Fruit fly (Drosophila melanogaster) whole organism, embryonic: ENCODE measurements around the gene EloB.

ENCODE experiments used
- CG10209 ChIP-seq: fragments of 200-800 bp; sonication (Bioruptor generic); optimal IDR thresholded peaks from 3 replicates; lab custom pipeline; 2017; ENCODE audit warnings: missing biosample characterization, mild to moderate bottlenecking, missing genetic modification characterization, missing genetic modification reagents
- CG10959 ChIP-seq: fragments of 200-800 bp; sonication (Bioruptor generic); IDR thresholded peaks from 2 replicates; pipeline ENCODE4 v1.3.6; 2022; ENCODE audit warnings: missing biosample characterization, missing genetic modification characterization
- CG11093 ChIP-seq: fragments of 200-800 bp; sonication (Bioruptor generic); IDR thresholded peaks from 3 replicates; pipeline ENCODE4 v1.3.6; 2022; ENCODE audit warnings: missing biosample characterization, missing genetic modification characterization
- CG11456 ChIP-seq: fragments of 200-800 bp; sonication (Bioruptor generic); IDR thresholded peaks from 3 replicates; pipeline ENCODE4 v1.3.6; 2022; ENCODE audit warnings: missing biosample characterization, missing genetic modification characterization
- CG12155 ChIP-seq: fragments of 200-800 bp; sonication (Bioruptor generic); optimal IDR thresholded peaks from 3 replicates; lab custom pipeline; 2016; ENCODE audit warnings: missing biosample characterization, missing genetic modification characterization
- CG12659 ChIP-seq: fragments of 200-800 bp; sonication (Bioruptor generic); optimal IDR thresholded peaks from 3 replicates; lab custom pipeline; 2017; ENCODE audit warnings: mild to moderate bottlenecking, missing biosample characterization, missing genetic modification reagents, missing genetic modification characterization
- CG13424 ChIP-seq: fragments of 200-800 bp; sonication (Bioruptor generic); optimal IDR thresholded peaks from 2 replicates; lab custom pipeline; 2019; ENCODE audit warnings: missing biosample characterization, mild to moderate bottlenecking, missing genetic modification characterization, moderate library complexity
- CG13624 ChIP-seq: fragments of 200-800 bp; sonication (Bioruptor generic); optimal IDR thresholded peaks from 2 replicates; lab custom pipeline; 2016; ENCODE audit warnings: missing biosample characterization, missing genetic modification characterization
- CG13775 ChIP-seq: fragments of 200-800 bp; sonication (Bioruptor generic); optimal IDR thresholded peaks from 3 replicates; lab custom pipeline; 2017; ENCODE audit warnings: missing biosample characterization, mild to moderate bottlenecking, missing genetic modification characterization
- CG15011 ChIP-seq: fragments of 200-800 bp; sonication (Bioruptor generic); optimal IDR thresholded peaks from 3 replicates; lab custom pipeline; 2018; ENCODE audit warnings: missing biosample characterization, mild to moderate bottlenecking, missing genetic modification characterization
- CG15696 ChIP-seq: fragments of 200-800 bp; sonication (Bioruptor generic); optimal IDR thresholded peaks from 2 replicates; lab custom pipeline; 2019; ENCODE audit warnings: missing biosample characterization, mild to moderate bottlenecking, missing genetic modification characterization, moderate library complexity
- CG18011 ChIP-seq: fragments of 200-800 bp; sonication (Bioruptor generic); optimal IDR thresholded peaks from 2 replicates; lab custom pipeline; 2017; ENCODE audit warnings: missing biosample characterization, missing genetic modification characterization, mild to moderate bottlenecking, moderate library complexity, missing genotype
- CG18476 ChIP-seq: fragments of 200-800 bp; sonication (Bioruptor generic); optimal IDR thresholded peaks from 2 replicates; lab custom pipeline; 2016; ENCODE audit warnings: missing biosample characterization, mild to moderate bottlenecking, missing genetic modification characterization
- CG2120 ChIP-seq: fragments of 200-800 bp; sonication (Bioruptor generic); optimal IDR thresholded peaks from 3 replicates; lab custom pipeline; 2016; ENCODE audit warnings: missing biosample characterization, missing genetic modification characterization
- CG4854 ChIP-seq: fragments of 200-800 bp; sonication (Bioruptor generic); optimal IDR thresholded peaks from 2 replicates; lab custom pipeline; 2016; ENCODE audit warnings: missing biosample characterization, missing genetic modification characterization, inconsistent platforms
- CG5245 ChIP-seq: fragments of 200-800 bp; sonication (Bioruptor generic); optimal IDR thresholded peaks from 3 replicates; lab custom pipeline; 2016; ENCODE audit warnings: missing biosample characterization, missing genetic modification characterization
- CG8281 ChIP-seq: fragments of 200-800 bp; sonication (Bioruptor generic); optimal IDR thresholded peaks from 2 replicates; lab custom pipeline; 2018; ENCODE audit warnings: missing biosample characterization, mild to moderate bottlenecking, missing genetic modification characterization, moderate library complexity
- CG9797 ChIP-seq: fragments of 200-800 bp; sonication (Bioruptor generic); optimal IDR thresholded peaks from 3 replicates; lab custom pipeline; 2018; ENCODE audit warnings: missing biosample characterization, mild to moderate bottlenecking, missing genetic modification characterization
- Dbx ChIP-seq: fragments of 200-800 bp; sonication (Bioruptor generic); IDR thresholded peaks from 3 replicates; pipeline ENCODE4 v1.3.6; 2022; ENCODE audit warnings: missing biosample characterization, missing genetic modification characterization
- Dfd ChIP-seq, 2 experiments: fragments of >200 bp; optimal IDR thresholded peaks; 2 replicates each; lab custom pipeline; 2017; ENCODE audit warnings: missing biosample characterization in 2 of 2, missing genetic modification characterization in 2 of 2
- Elba2 ChIP-seq: fragments of 200-800 bp; sonication (Bioruptor generic); optimal IDR thresholded peaks from 3 replicates; lab custom pipeline; 2016; ENCODE audit warnings: missing biosample characterization, missing genetic modification characterization
- Hey ChIP-seq: fragments of 200-800 bp; sonication (Bioruptor generic); optimal IDR thresholded peaks from 3 replicates; lab custom pipeline; 2018; ENCODE audit warnings: missing biosample characterization, mild to moderate bottlenecking, missing genetic modification characterization
- Hsf ChIP-seq: fragments of 200-800 bp; sonication (Bioruptor generic); optimal IDR thresholded peaks from 3 replicates; lab custom pipeline; 2016; ENCODE audit warnings: missing biosample characterization, missing genetic modification characterization
- Lim3 ChIP-seq: fragments of 200-800 bp; sonication (Bioruptor generic); IDR thresholded peaks from 2 replicates; pipeline ENCODE4 v1.3.6; 2022; ENCODE audit warnings: missing biosample characterization, missing genetic modification characterization
- Oli ChIP-seq: fragments of 200-800 bp; sonication (Bioruptor generic); optimal IDR thresholded peaks from 2 replicates; lab custom pipeline; 2018; ENCODE audit warnings: missing biosample characterization, mild to moderate bottlenecking, missing genetic modification characterization, moderate library complexity
- Ravus ChIP-seq: fragments of 200-800 bp; sonication (Bioruptor generic); IDR thresholded peaks from 2 replicates; pipeline ENCODE4 v1.3.6; 2022; ENCODE audit warnings: missing biosample characterization, missing genetic modification characterization
- Sry-β ChIP-seq: fragments of 200-800 bp; sonication (Bioruptor generic); optimal IDR thresholded peaks from 2 replicates; lab custom pipeline; 2018; ENCODE audit warnings: missing biosample characterization, mild to moderate bottlenecking, missing genetic modification characterization, moderate library complexity
- Ssrp ChIP-seq: fragments of 200-800 bp; sonication (Bioruptor generic); optimal IDR thresholded peaks from 2 replicates; lab custom pipeline; 2018; ENCODE audit warnings: missing biosample characterization, mild to moderate bottlenecking, missing genetic modification characterization, moderate library complexity
- Stat92E ChIP-seq, 3 experiments: fragments of >200 bp in 2 of 3; fragments of 200-800 bp in 1 of 3; sonication (Bioruptor generic) in 1 of 3; optimal IDR thresholded peaks; 2 replicates each; lab custom pipeline; 2017 to 2019; ENCODE audit warnings: missing biosample characterization in 3 of 3, missing genetic modification characterization in 3 of 3, mild to moderate bottlenecking in 1 of 3, moderate library complexity in 1 of 3
- Xbp1 ChIP-seq: fragments of 200-800 bp; sonication (Bioruptor generic); optimal IDR thresholded peaks from 3 replicates; lab custom pipeline; 2016; ENCODE audit warnings: missing biosample characterization, mild to moderate bottlenecking, missing genetic modification characterization
- Xrp1 ChIP-seq: fragments of 200-800 bp; sonication (Bioruptor generic); IDR thresholded peaks from 2 replicates; pipeline ENCODE4 v1.3.6; 2022; ENCODE audit warnings: missing biosample characterization, missing genetic modification characterization
- aop ChIP-seq: fragments of 200-800 bp; sonication (Bioruptor generic); IDR thresholded peaks from 2 replicates; pipeline ENCODE4 v1.3.6; 2022; ENCODE audit warnings: missing biosample characterization, missing genetic modification characterization
- bigmax ChIP-seq: fragments of 200-800 bp; sonication (Bioruptor generic); optimal IDR thresholded peaks from 2 replicates; lab custom pipeline; 2018; ENCODE audit warnings: missing biosample characterization, mild to moderate bottlenecking, missing genetic modification characterization
- caup ChIP-seq: fragments of 200-800 bp; sonication (Bioruptor generic); optimal IDR thresholded peaks from 3 replicates; lab custom pipeline; 2017; ENCODE audit warnings: missing biosample characterization, mild to moderate bottlenecking, missing genetic modification characterization, moderate library complexity; ENCODE audit not compliant: severe bottlenecking
- cg ChIP-seq: fragments of 200-800 bp; sonication (Bioruptor generic); optimal IDR thresholded peaks from 3 replicates; lab custom pipeline; 2019; ENCODE audit warnings: missing biosample characterization, mild to moderate bottlenecking, missing genetic modification characterization, moderate library complexity
- chif ChIP-seq, 2 experiments: fragments of 200-800 bp; sonication (Bioruptor generic); optimal IDR thresholded peaks; 3 replicates each; lab custom pipeline; 2016; ENCODE audit warnings: missing biosample characterization in 2 of 2, missing genetic modification characterization in 2 of 2
- chn ChIP-seq: fragments of 200-800 bp; sonication (Bioruptor generic); optimal IDR thresholded peaks from 2 replicates; lab custom pipeline; 2016; ENCODE audit warnings: missing biosample characterization, missing genetic modification characterization
- corto ChIP-seq: fragments of 200-800 bp; sonication (Bioruptor generic); optimal IDR thresholded peaks from 2 replicates; lab custom pipeline; 2016; ENCODE audit warnings: missing biosample characterization, mild to moderate bottlenecking, missing genetic modification characterization, moderate library complexity
- dan ChIP-seq: fragments of 200-800 bp; sonication (Bioruptor generic); IDR thresholded peaks from 2 replicates; pipeline ENCODE4 v1.3.6; 2022; ENCODE audit warnings: missing biosample characterization, missing genetic modification characterization
- exex ChIP-seq: fragments of 200-800 bp; sonication (Bioruptor generic); optimal IDR thresholded peaks from 4 replicates; lab custom pipeline; 2018; ENCODE audit warnings: missing biosample characterization, mild to moderate bottlenecking, missing genetic modification characterization, moderate library complexity
- gem ChIP-seq: fragments of 200-800 bp; sonication (Bioruptor generic); optimal IDR thresholded peaks from 2 replicates; lab custom pipeline; 2019; ENCODE audit warnings: missing biosample characterization, mild to moderate bottlenecking, missing genetic modification characterization, moderate library complexity
- grn ChIP-seq: fragments of 200-800 bp; sonication (Bioruptor generic); optimal IDR thresholded peaks from 3 replicates; lab custom pipeline; 2017; ENCODE audit warnings: missing biosample characterization, missing genetic modification characterization
- hth ChIP-seq: fragments of >200 bp; optimal IDR thresholded peaks from 2 replicates; lab custom pipeline; 2017; ENCODE audit warnings: inconsistent platforms
- ken ChIP-seq: fragments of 200-800 bp; sonication (Bioruptor generic); IDR thresholded peaks from 3 replicates; pipeline ENCODE4 v1.3.6; 2022; ENCODE audit warnings: missing biosample characterization, missing genetic modification characterization
- run ChIP-seq: fragments of 200-800 bp; sonication (Bioruptor generic); optimal IDR thresholded peaks from 3 replicates; lab custom pipeline; 2018; ENCODE audit warnings: missing biosample characterization, mild to moderate bottlenecking, missing genetic modification characterization
- sima ChIP-seq: fragments of 200-800 bp; sonication (Bioruptor generic); optimal IDR thresholded peaks from 2 replicates; lab custom pipeline; 2016; ENCODE audit warnings: missing biosample characterization, missing genetic modification characterization
- slp2 ChIP-seq: fragments of 200-800 bp; sonication (Bioruptor generic); optimal IDR thresholded peaks from 2 replicates; lab custom pipeline; 2016; ENCODE audit warnings: missing biosample characterization, missing genetic modification characterization
- trem ChIP-seq: fragments of 200-800 bp; optimal IDR thresholded peaks from 3 replicates; lab custom pipeline; 2019; ENCODE audit warnings: missing biosample characterization, mild to moderate bottlenecking, missing genetic modification characterization, moderate library complexity
- yki ChIP-seq: fragments of >200 bp; optimal IDR thresholded peaks from 3 replicates; lab custom pipeline; 2018

EloB gene

dm6 chr3R:20550632-20551486, 28.8 kb downstream of the EloB start (continued):
- peak; percentile 93 for TF ChIP-seq caup (GFP tag; lab: Kevin White, UChicago)
- peak; percentile 49; the same call in 2 of the 3 replicates for TF ChIP-seq Dbx (GFP tag; lab: Robert Waterston, UW)
- no peak for TF ChIP-seq Oli (tag; lab: Kevin White, UChicago)
- TF ChIP-seq CG18011 (GFP tag; lab: Kevin White, UChicago) = peak; percentile 61
- TF ChIP-seq Sry-β = peak; percentile 59
- peak; percentile 67 for TF ChIP-seq grn
- peak; percentile 57 for TF ChIP-seq gem (tag; lab: Kevin White, UChicago)
- TF ChIP-seq dan (GFP tag; lab: Robert Waterston, UW) = no peak
- peak; percentile 81 for TF ChIP-seq CG15011 (GFP tag; lab: Kevin White, UChicago)
- no peak for TF ChIP-seq Ravus (GFP tag; lab: Robert Waterston, UW)
- TF ChIP-seq Xbp1 (GFP tag; lab: Kevin White, UChicago) = no peak
- peak; percentile 10 for TF ChIP-seq CG13775 (GFP tag; lab: Kevin White, UChicago)
- peak; percentile 28 for TF ChIP-seq CG9797 (GFP tag; lab: Kevin White, UChicago)
- TF ChIP-seq Stat92E (GFP tag; optimal IDR thresholded peaks at IDR 0.05; lab: Kevin White, UChicago) = no peak
- peak; percentile 91 for TF ChIP-seq Hey (tag; lab: Kevin White, UChicago)
- TF ChIP-seq chif (GFP tag; optimal IDR thresholded peaks at IDR 0.05; lab: Kevin White, UChicago) = peak; percentile 39 to 58
- peak; percentile 48 for TF ChIP-seq CG8281 (tag; lab: Kevin White, UChicago)
- peak; percentile 79 for TF ChIP-seq CG10209 (GFP tag; lab: Kevin White, UChicago)
- TF ChIP-seq aop = no peak
- TF ChIP-seq Dfd (GFP tag; optimal IDR thresholded peaks at IDR 0.05; lab: Kevin White, UChicago) = no peak
- TF ChIP-seq CG10959 (GFP tag; lab: Robert Waterston, UW) = no peak; the same call in 1 of the 2 replicates
- peak; percentile 76 for TF ChIP-seq CG13624 (GFP tag; lab: Kevin White, UChicago)
- TF ChIP-seq cg = peak; percentile 94
- no peak for TF ChIP-seq Elba2 (GFP tag; lab: Kevin White, UChicago)
- TF ChIP-seq trem = peak; percentile 2
- TF ChIP-seq CG11093 (GFP tag; lab: Robert Waterston, UW) = no peak; the same call in 2 of the 3 replicates
- peak; percentile 91 for TF ChIP-seq CG15696
- no peak for TF ChIP-seq hth (lab: Kevin White, UChicago)
- peak; percentile 49 for TF ChIP-seq bigmax (GFP tag; lab: Kevin White, UChicago)
- TF ChIP-seq yki = no peak
- TF ChIP-seq CG4854 (GFP tag; lab: Kevin White, UChicago) = peak; percentile 55
- peak; percentile 35 for TF ChIP-seq run
- TF ChIP-seq chn (GFP tag; lab: Kevin White, UChicago) = peak; percentile 35
- TF ChIP-seq corto (GFP tag; lab: Kevin White, UChicago) = peak; percentile 56
- no peak for TF ChIP-seq Hsf (GFP tag; lab: Kevin White, UChicago)
- TF ChIP-seq slp2 (GFP tag; lab: Kevin White, UChicago) = peak; percentile 50
- TF ChIP-seq Ssrp (tag; lab: Kevin White, UChicago) = no peak
- peak; percentile 52; the same call in 2 of the 3 replicates for TF ChIP-seq CG11456 (GFP tag; lab: Robert Waterston, UW)
- TF ChIP-seq CG12659 (GFP tag; lab: Kevin White, UChicago) = peak; percentile 41
- no peak for TF ChIP-seq CG2120 (GFP tag; lab: Kevin White, UChicago)
- no peak for TF ChIP-seq CG18476 (GFP tag; lab: Kevin White, UChicago)
- TF ChIP-seq CG13424 (tag; lab: Kevin White, UChicago) = peak; percentile 69
- TF ChIP-seq CG12155 (GFP tag; lab: Kevin White, UChicago) = no peak
- TF ChIP-seq sima = no peak
- peak; percentile 35 for TF ChIP-seq exex
- no peak for TF ChIP-seq ken
- peak; percentile 84 for TF ChIP-seq Xrp1 (GFP tag; lab: Robert Waterston, UW)
- no peak for TF ChIP-seq CG5245 (GFP tag; lab: Kevin White, UChicago)
- TF ChIP-seq Lim3 (GFP tag; lab: Robert Waterston, UW) = no peak
